Fruit fly (Drosophila melanogaster): ENCODE measurements around the gene CG31538.

Gene CG31538

dm6 chr3R:5249308-5249707 is 28.3 kb downstream of the CG31538 start:
- TF ChIP-seq dl (GFP tag; optimal IDR thresholded peaks at IDR 0.05; ENCODE audit: insufficient read depth in 1 of 2, partially characterized antibody in 2 of 2) (no peak), h (GFP tag; optimal IDR thresholded peaks at IDR 0.05) (no peak), Vsx2 (GFP tag; optimal IDR thresholded peaks at IDR 0.05; ENCODE audit: partially characterized antibody) (no peak), sage (GFP tag; optimal IDR thresholded peaks at IDR 0.05) (no peak), Abd-B (GFP tag; optimal IDR thresholded peaks at IDR 0.05) (no peak), rgr (GFP tag; optimal IDR thresholded peaks at IDR 0.05) (no peak), dsf (GFP tag; optimal IDR thresholded peaks at IDR 0.05; ENCODE audit: borderline replicate concordance) (no peak), usp (GFP tag; optimal IDR thresholded peaks at IDR 0.05) (no peak), Hr78 (GFP tag; optimal IDR thresholded peaks at IDR 0.05) (no peak), lola (GFP tag; optimal IDR thresholded peaks at IDR 0.05) (no peak), tai (GFP tag; optimal IDR thresholded peaks at IDR 0.05) (no peak), psq (GFP tag; optimal IDR thresholded peaks at IDR 0.05) (no peak), br (GFP tag; optimal IDR thresholded peaks at IDR 0.05) (no peak), foxo (GFP tag; optimal IDR thresholded peaks at IDR 0.05) (no peak), CG32264 (GFP tag; optimal IDR thresholded peaks at IDR 0.05) (no peak), CG9705 (GFP tag; optimal IDR thresholded peaks at IDR 0.05) (no peak), Myc (optimal IDR thresholded peaks at IDR 0.05) (no peak), pan (optimal IDR thresholded peaks at IDR 0.05) (no peak), Hnf4 (GFP tag; optimal IDR thresholded peaks at IDR 0.05) (no peak)

dm6 chr3R:5246950-5247349 is 30.7 kb downstream of the CG31538 start:
- TF ChIP-seq OdsH (GFP tag; optimal IDR thresholded peaks at IDR 0.05) (peak; percentile 5), Sp1 (GFP tag; optimal IDR thresholded peaks at IDR 0.05) (no peak), GATAd (GFP tag; optimal IDR thresholded peaks at IDR 0.05) (no peak), Dif (GFP tag; optimal IDR thresholded peaks at IDR 0.05; ENCODE audit: partially characterized antibody) (peak; percentile 44), h (GFP tag; optimal IDR thresholded peaks at IDR 0.05) (no peak), Rel (GFP tag; optimal IDR thresholded peaks at IDR 0.05) (no peak), Rel (tag; optimal IDR thresholded peaks at IDR 0.05) (peak; percentile 94), psq (GFP tag; optimal IDR thresholded peaks at IDR 0.05) (no peak), Abd-B (GFP tag; optimal IDR thresholded peaks at IDR 0.05) (no peak)

- TF ChIP-seq Jra (GFP tag; optimal IDR thresholded peaks at IDR 0.05) (no peak), fru (GFP tag; optimal IDR thresholded peaks at IDR 0.05) (no peak), Sp1 (GFP tag; optimal IDR thresholded peaks at IDR 0.05) (no peak), sv (GFP tag; optimal IDR thresholded peaks at IDR 0.05) (no peak), Mio (GFP tag; optimal IDR thresholded peaks at IDR 0.05) (no peak), tai (GFP tag; optimal IDR thresholded peaks at IDR 0.05) (no peak), woc (GFP tag; optimal IDR thresholded peaks at IDR 0.05) (no peak), usp (GFP tag; optimal IDR thresholded peaks at IDR 0.05) (no peak), HLH106 (tag; optimal IDR thresholded peaks at IDR 0.05) (no peak), Hr78 (GFP tag; optimal IDR thresholded peaks at IDR 0.05) (no peak), br (GFP tag; optimal IDR thresholded peaks at IDR 0.05) (no peak), Hr83 (GFP tag; optimal IDR thresholded peaks at IDR 0.05; ENCODE audit: poor library complexity, severe bottlenecking) (no peak), GATAd (GFP tag; optimal IDR thresholded peaks at IDR 0.05) (no peak), Abd-B (GFP tag; optimal IDR thresholded peaks at IDR 0.05) (no peak), Dif (GFP tag; optimal IDR thresholded peaks at IDR 0.05; ENCODE audit: partially characterized antibody) (no peak), foxo (GFP tag; optimal IDR thresholded peaks at IDR 0.05) (no peak), dsf (GFP tag; optimal IDR thresholded peaks at IDR 0.05; ENCODE audit: borderline replicate concordance) (no peak), jim (GFP tag; optimal IDR thresholded peaks at IDR 0.05) (no peak)
Measured at dm6 chr3R:5240721-5241120, 36.9 kb downstream of the CG31538 start, which contains the start of gene CG33293. TSS of gene CG33293 (minus strand) at chr3R:5240735.

- TF ChIP-seq GATAd (GFP tag; optimal IDR thresholded peaks at IDR 0.05): no peak
- TF ChIP-seq dsf (GFP tag; optimal IDR thresholded peaks at IDR 0.05; ENCODE audit: borderline replicate concordance): no peak
- no peak for TF ChIP-seq rgr (GFP tag; optimal IDR thresholded peaks at IDR 0.05)
Measured at dm6 chr3R:5237215-5237614, 40.4 kb downstream of the CG31538 start, which contains the start of gene rtp. TSS of gene rtp (minus strand) at chr3R:5237315.

- TF ChIP-seq foxo (GFP tag; optimal IDR thresholded peaks at IDR 0.05) (peak in 1 of 2 experiments; percentile 79), dl (GFP tag; optimal IDR thresholded peaks at IDR 0.05; ENCODE audit: insufficient read depth in 1 of 2, partially characterized antibody in 2 of 2) (no peak), Mio (GFP tag; optimal IDR thresholded peaks at IDR 0.05) (no peak), br (GFP tag; optimal IDR thresholded peaks at IDR 0.05) (peak; percentile 51), CrebA (GFP tag; optimal IDR thresholded peaks at IDR 0.05; ENCODE audit: borderline replicate concordance) (no peak), Hr83 (GFP tag; optimal IDR thresholded peaks at IDR 0.05; ENCODE audit: poor library complexity, severe bottlenecking) (peak; percentile 65), usp (GFP tag; optimal IDR thresholded peaks at IDR 0.05) (no peak), N (GFP tag; optimal IDR thresholded peaks at IDR 0.05) (no peak), pan (optimal IDR thresholded peaks at IDR 0.05) (no peak), lola (GFP tag; optimal IDR thresholded peaks at IDR 0.05) (no peak), ey (GFP tag; optimal IDR thresholded peaks at IDR 0.05) (peak; percentile 70), Rel (GFP tag; optimal IDR thresholded peaks at IDR 0.05) (no peak), Rel (tag; optimal IDR thresholded peaks at IDR 0.05) (peak; percentile 6), Hnf4 (GFP tag; optimal IDR thresholded peaks at IDR 0.05) (peak; percentile 85), rgr (GFP tag; optimal IDR thresholded peaks at IDR 0.05) (peak; percentile 61), Dif (GFP tag; optimal IDR thresholded peaks at IDR 0.05; ENCODE audit: partially characterized antibody) (no peak), woc (GFP tag; optimal IDR thresholded peaks at IDR 0.05) (peak; percentile 96), brk (GFP tag; optimal IDR thresholded peaks at IDR 0.05) (no peak), psq (GFP tag; optimal IDR thresholded peaks at IDR 0.05) (peak; percentile 55), Sp1 (GFP tag; optimal IDR thresholded peaks at IDR 0.05) (peak; percentile 48), fru (GFP tag; optimal IDR thresholded peaks at IDR 0.05) (peak; percentile 71), h (GFP tag; optimal IDR thresholded peaks at IDR 0.05) (peak; percentile 77), GATAd (GFP tag; optimal IDR thresholded peaks at IDR 0.05) (peak; percentile 75), Hr78 (GFP tag; optimal IDR thresholded peaks at IDR 0.05) (no peak), jim (GFP tag; optimal IDR thresholded peaks at IDR 0.05) (no peak), Dfd (GFP tag; optimal IDR thresholded peaks at IDR 0.05) (no peak), tai (GFP tag; optimal IDR thresholded peaks at IDR 0.05) (no peak)
Measured at dm6 chr3R:5232197-5232607, 45.4 kb downstream of the CG31538 start, which contains the start of the genes Kat60 and Mms19. TSS of gene Kat60 (minus strand) at chr3R:5232209. TSS of gene Mms19 (plus strand) at chr3R:5232543.

Measured in whole organism, wandering third instar larva.